Worm (Caenorhabditis elegans): ENCODE data around the gene R160.3.

R160.3 gene

ce11 chrX:4408466-4408865, 42.3 kb upstream of the R160.3 start:
- TF ChIP-seq hlh-30 (tag; optimal IDR thresholded peaks at IDR 0.05; ENCODE audit: insufficient read depth) (no peak), aha-1 (tag) (peak; percentile 70), ceh-20 (GFP tag; IDR thresholded peaks at IDR 0.05) (0 out of 2 replicates have a peak, but pooled peaks have one; percentile 17), dmd-6 (GFP tag; IDR thresholded peaks at IDR 0.05) (no peak), lim-7 (GFP tag; IDR thresholded peaks at IDR 0.05) (no peak)

DNA sequence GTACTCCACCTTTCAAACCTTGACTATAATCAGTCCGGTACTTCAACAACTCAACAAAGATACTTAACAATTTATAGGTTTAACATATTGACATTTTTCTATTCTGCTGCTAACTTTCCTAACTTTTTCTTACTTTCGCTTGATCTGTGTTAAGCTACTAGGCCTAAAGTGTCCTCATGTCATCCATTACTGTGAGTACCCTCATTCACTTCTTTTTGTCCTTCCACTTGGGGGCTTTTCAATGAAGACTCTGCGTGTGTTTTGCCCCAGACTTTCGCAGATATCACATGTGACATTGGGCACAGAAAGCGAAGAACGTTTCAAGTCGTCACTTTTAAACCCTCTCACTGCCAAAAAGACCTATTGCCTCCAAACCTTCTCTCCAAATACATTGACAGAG, 38.6 kb upstream of the R160.3 start:
- TF ChIP-seq nhr-42 (GFP tag; IDR thresholded peaks at IDR 0.05) = no peak
- TF ChIP-seq hlh-30 (tag; optimal IDR thresholded peaks at IDR 0.05; ENCODE audit: insufficient read depth) = peak; percentile 4
- TF ChIP-seq madf-5 (GFP tag; IDR thresholded peaks at IDR 0.05) = no peak
- TF ChIP-seq ceh-20 (GFP tag; IDR thresholded peaks at IDR 0.05) = peak; percentile 32; the same call in 1 of the 2 replicates

DNA sequence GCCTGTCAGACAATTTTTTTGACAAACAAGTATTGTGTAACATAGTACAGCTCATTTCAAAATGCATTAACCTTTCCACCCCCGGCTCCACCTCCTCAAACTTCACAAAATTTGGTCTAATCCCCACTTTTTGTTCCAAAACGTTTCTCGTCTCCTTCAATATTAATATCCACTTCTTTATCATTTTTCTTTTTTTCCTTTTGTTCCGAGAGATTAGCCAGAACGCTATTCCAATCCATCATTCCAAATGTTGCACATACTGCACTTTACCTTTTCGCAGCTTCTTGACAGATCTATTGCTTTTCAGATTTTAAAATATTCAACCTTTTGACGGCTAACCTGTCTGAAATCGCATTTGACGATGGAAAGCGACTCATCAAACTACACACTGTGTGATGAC, 36.7 kb upstream of the R160.3 start, which contains the start of gene D1079.1:
Gene D1079.1, plus strand, starts transcription at position 301 of the 400 bp plus-strand sequence.
- TF ChIP-seq lin-39 (tag; optimal IDR thresholded peaks at IDR 0.05) = peak; percentile 20
- no peak for TF ChIP-seq arid-1 (GFP tag; conservative IDR thresholded peaks at IDR 0.05)

- TF ChIP-seq aha-1 (tag) = peak; percentile 96
- TF ChIP-seq ama-1 (optimal IDR thresholded peaks at IDR 0.05) = no peak
- no peak for TF ChIP-seq nhr-41 (GFP tag; IDR thresholded peaks at IDR 0.05)
These were observed 34.2 kb upstream of the R160.3 start for ce11 chrX:4400296-4400695.

DNA sequence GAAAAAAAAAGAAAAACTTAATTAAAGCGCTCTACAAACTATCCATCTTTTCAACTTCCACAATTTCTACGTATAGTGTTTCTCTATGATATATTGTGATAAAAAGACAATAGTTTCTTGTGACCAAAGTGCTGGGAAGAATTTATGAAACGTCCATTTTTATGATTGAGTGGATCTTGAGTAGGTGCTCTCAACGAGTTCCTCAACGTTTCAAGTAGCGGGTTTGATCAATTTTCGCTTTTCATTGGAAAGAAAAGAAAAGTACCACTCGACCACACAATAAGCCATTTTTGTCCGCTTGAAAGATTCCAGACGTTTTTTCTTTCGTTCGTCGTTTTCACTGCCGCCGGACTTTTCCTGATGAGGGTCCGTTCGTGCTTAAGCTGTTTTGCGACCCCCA, 31.3 kb upstream of the R160.3 start:
- TF ChIP-seq pha-4 (GFP tag; IDR thresholded peaks at IDR 0.05) (no peak), pha-4 (tag; optimal IDR thresholded peaks at IDR 0.05) (no peak), lim-7 (GFP tag; IDR thresholded peaks at IDR 0.05) (no peak), lin-15B (tag; optimal IDR thresholded peaks at IDR 0.05) (no peak)

DNA sequence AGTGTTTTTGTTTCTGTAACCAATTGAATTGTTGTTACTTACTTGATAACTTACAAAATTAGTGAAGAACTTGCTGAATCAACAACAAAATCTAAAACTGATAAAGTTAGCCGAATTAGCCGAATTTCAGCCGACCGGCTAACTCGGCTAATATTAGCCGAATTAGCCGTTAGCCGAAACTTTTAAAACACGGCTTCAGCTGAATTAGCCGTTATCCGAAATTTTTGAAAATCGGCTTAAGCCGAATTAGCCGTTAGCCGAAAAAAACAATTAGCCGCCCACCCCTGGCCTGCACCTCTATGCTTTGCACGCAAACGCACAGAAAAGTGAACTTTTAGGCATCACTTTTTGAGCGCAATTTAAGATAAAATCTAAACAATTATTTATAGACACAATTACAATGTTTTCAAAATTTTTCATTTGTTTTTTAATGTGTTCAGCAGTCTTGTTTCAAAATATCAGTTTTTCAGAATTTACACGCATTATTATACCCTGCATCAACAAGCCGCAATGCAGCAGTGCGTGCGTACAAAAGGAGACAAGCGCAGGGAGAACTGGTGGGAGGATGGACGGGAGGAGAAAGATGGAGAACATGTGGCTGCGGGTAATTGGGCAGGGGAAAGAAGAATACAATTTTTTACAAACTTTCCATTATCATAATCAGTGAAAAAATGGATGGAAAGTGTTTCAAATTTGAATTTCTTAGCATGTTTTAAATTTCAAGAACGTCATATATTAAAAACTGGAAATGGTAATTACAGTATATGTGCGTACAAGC, 29.1 kb upstream of the R160.3 start:
- TF ChIP-seq Y105C5A.15 (GFP tag; IDR thresholded peaks at IDR 0.05) = no peak
- no peak for TF ChIP-seq zag-1 (tag; optimal IDR thresholded peaks at IDR 0.05)
- peak; percentile 68; the same call in 1 of the 2 replicates for TF ChIP-seq lin-29 (GFP tag; IDR thresholded peaks at IDR 0.05)
- no peak for TF ChIP-seq sdz-12 (GFP tag; optimal IDR thresholded peaks at IDR 0.05)
- 0 out of 2 replicates have a peak, but pooled peaks have one; percentile 56 for TF ChIP-seq ceh-20 (GFP tag; IDR thresholded peaks at IDR 0.05)
- TF ChIP-seq unc-39 (tag; optimal IDR thresholded peaks at IDR 0.05) = no peak
- no peak for TF ChIP-seq egl-27 (tag; optimal IDR thresholded peaks at IDR 0.05)
- TF ChIP-seq nhr-41 (GFP tag; IDR thresholded peaks at IDR 0.05) = no peak
- peak; percentile 16 for TF ChIP-seq pqm-1 (tag; optimal IDR thresholded peaks at IDR 0.05)
- TF ChIP-seq F10B5.3 (tag; optimal IDR thresholded peaks at IDR 0.05) = peak; percentile 80
- TF ChIP-seq T26A8.4 (GFP tag; IDR thresholded peaks at IDR 0.05) = no peak
- no peak for TF ChIP-seq ZK546.5 (tag; optimal IDR thresholded peaks at IDR 0.05)
- TF ChIP-seq ceh-32 (tag; optimal IDR thresholded peaks at IDR 0.05; ENCODE audit: poor library complexity) = no peak
- peak in 1 of 2 experiments; percentile 67 for TF ChIP-seq unc-62 (GFP tag; optimal IDR thresholded peaks at IDR 0.05 in 1 of 2)
- TF ChIP-seq unc-62 (tag; optimal IDR thresholded peaks at IDR 0.05) = no peak
- no peak for TF ChIP-seq ceh-44 (GFP tag; IDR thresholded peaks at IDR 0.05)
- no peak for TF ChIP-seq lin-15B (tag; optimal IDR thresholded peaks at IDR 0.05)
- TF ChIP-seq hif-1 (tag; optimal IDR thresholded peaks at IDR 0.05) = peak in 1 of 2 experiments; percentile 41
- TF ChIP-seq ces-1 (GFP tag; optimal IDR thresholded peaks at IDR 0.05) = no peak
- TF ChIP-seq jun-1 (tag; optimal IDR thresholded peaks at IDR 0.05) = peak; percentile 71
- TF ChIP-seq nhr-6 (tag; optimal IDR thresholded peaks at IDR 0.05) = peak; percentile 84
- no peak for TF ChIP-seq arid-1 (GFP tag; conservative IDR thresholded peaks at IDR 0.05)
- peak; percentile 50; the same call in 1 of the 2 replicates for TF ChIP-seq madf-9 (GFP tag; conservative IDR thresholded peaks at IDR 0.05)
- TF ChIP-seq mes-2 (tag; optimal IDR thresholded peaks at IDR 0.05; ENCODE audit: poor library complexity, severe bottlenecking) = peak; percentile 92
- no peak for TF ChIP-seq F44E2.7 (GFP tag; IDR thresholded peaks at IDR 0.05)
- TF ChIP-seq Y48G9A.11 (GFP tag; IDR thresholded peaks at IDR 0.05) = no peak
- TF ChIP-seq zfp-2 (tag; optimal IDR thresholded peaks at IDR 0.05) = peak; percentile 12
- peak; percentile 64 for TF ChIP-seq zip-2 (tag; optimal IDR thresholded peaks at IDR 0.05)
- no peak for TF ChIP-seq D1046.2 (GFP tag; IDR thresholded peaks at IDR 0.05)
- TF ChIP-seq mdl-1 (tag; optimal IDR thresholded peaks at IDR 0.05) = peak; percentile 0 to 50
